Fruit fly (Drosophila melanogaster) whole organism, prepupa: ENCODE results near the gene CG16998.

Experiments used
- CG34406 ChIP-seq: fragments of 200-800 bp; sonication (Bioruptor generic); optimal IDR thresholded peaks from 3 replicates; lab custom pipeline; 2016; ENCODE audit warnings: missing biosample characterization, missing genetic modification characterization
- CG4318 ChIP-seq: fragments of 200-800 bp; sonication (Bioruptor generic); optimal IDR thresholded peaks from 3 replicates; lab custom pipeline; 2017; ENCODE audit warnings: missing biosample characterization, mild to moderate bottlenecking, missing genetic modification characterization
- CG6792 ChIP-seq: fragments of 200-800 bp; sonication (Bioruptor generic); optimal IDR thresholded peaks from 3 replicates; lab custom pipeline; 2016; ENCODE audit warnings: missing biosample characterization, missing genetic modification characterization
- CG6854 ChIP-seq: fragments of 200-800 bp; sonication (Bioruptor generic); optimal IDR thresholded peaks from 2 replicates; lab custom pipeline; 2017; ENCODE audit warnings: missing biosample characterization, mild to moderate bottlenecking, missing genetic modification characterization
- CG9139 ChIP-seq: fragments of 200-800 bp; sonication (Bioruptor generic); optimal IDR thresholded peaks from 3 replicates; lab custom pipeline; 2017; ENCODE audit warnings: missing biosample characterization, mild to moderate bottlenecking, missing genetic modification characterization
- Ets96B ChIP-seq: fragments of 200-800 bp; optimal IDR thresholded peaks from 2 replicates; lab custom pipeline; 2019; ENCODE audit warnings: missing biosample characterization, mild to moderate bottlenecking, missing genetic modification characterization, moderate library complexity
- Hr38 ChIP-seq: sonication (Bioruptor generic); optimal IDR thresholded peaks from 2 replicates; lab custom pipeline; 2016; ENCODE audit warnings: missing biosample characterization, missing genetic modification characterization
- Lpt ChIP-seq: fragments of 200-800 bp; sonication (Bioruptor generic); optimal IDR thresholded peaks from 3 replicates; lab custom pipeline; 2016; ENCODE audit warnings: missing biosample characterization, missing genetic modification characterization
- esn ChIP-seq: fragments of 200-800 bp; sonication (Bioruptor generic); optimal IDR thresholded peaks from 2 replicates; lab custom pipeline; 2016; ENCODE audit warnings: missing biosample characterization, mild to moderate bottlenecking, missing genetic modification characterization, moderate library complexity
- fd85E ChIP-seq: fragments of 200-800 bp; sonication (Bioruptor generic); optimal IDR thresholded peaks from 3 replicates; lab custom pipeline; 2016; ENCODE audit warnings: missing biosample characterization, missing genetic modification characterization
- ss ChIP-seq, 2 experiments: fragments of 200-800 bp; sonication (Bioruptor generic); optimal IDR thresholded peaks; 2 replicates in 1 of 2; 3 replicates in 1 of 2; lab custom pipeline; 2017 to 2018; ENCODE audit warnings: mild to moderate bottlenecking in 2 of 2, missing biosample characterization in 2 of 2, missing genetic modification characterization in 2 of 2, moderate library complexity in 1 of 2
- topi ChIP-seq: fragments of 200-800 bp; sonication (Bioruptor generic); optimal IDR thresholded peaks from 3 replicates; lab custom pipeline; 2016; ENCODE audit warnings: missing biosample characterization, missing genetic modification characterization

DNA sequence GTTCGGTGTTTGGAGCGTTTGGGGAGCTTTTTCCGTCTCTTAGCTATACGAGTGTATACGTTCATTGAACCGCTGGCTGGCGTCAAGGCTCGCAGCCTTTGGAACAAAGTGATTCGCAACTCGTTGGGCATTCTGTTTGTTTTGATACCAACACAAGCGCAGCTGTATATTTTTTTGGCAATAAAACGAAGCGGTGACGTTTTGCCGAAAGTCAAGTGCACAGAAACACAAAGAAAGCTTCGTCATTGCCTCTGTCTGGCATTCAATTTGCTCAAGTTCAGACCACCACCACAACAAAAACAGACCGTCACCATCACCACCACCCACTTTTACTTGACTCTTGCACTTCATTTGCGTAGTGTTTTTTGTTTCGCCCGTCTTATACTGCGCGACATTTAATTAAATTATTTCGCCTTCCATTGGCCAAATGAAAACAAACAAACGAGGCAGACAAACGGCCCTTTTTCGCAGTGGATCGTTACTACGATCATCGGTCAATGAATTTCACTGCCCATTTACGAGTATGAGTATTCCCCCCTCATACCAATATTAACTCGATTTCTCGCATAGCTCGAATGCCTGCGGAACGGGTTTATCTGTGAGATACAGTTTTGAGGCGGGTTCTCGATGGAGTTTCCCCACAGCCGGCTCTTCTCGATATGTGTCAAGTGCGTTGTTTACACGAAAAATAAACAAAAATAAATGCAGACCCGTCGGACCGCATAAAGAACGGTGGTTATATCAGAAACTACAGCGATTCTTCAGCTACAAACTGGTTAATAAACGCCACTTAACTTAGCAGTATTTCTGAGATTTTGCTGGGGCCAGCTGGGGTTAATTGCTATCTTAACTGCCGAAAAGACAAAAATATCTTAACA, 8.9 kb downstream of the CG16998 start:
- TF ChIP-seq topi (GFP tag; lab: Kevin White, UChicago): no peak
- no peak for TF ChIP-seq fd85E (GFP tag; lab: Kevin White, UChicago)
- TF ChIP-seq CG6854 (GFP tag; lab: Kevin White, UChicago): no peak
- TF ChIP-seq CG6792: no peak
- TF ChIP-seq CG34406 (GFP tag; lab: Kevin White, UChicago): no peak
- peak; percentile 8 for TF ChIP-seq esn (GFP tag; lab: Kevin White, UChicago)
- TF ChIP-seq CG9139 (GFP tag; lab: Kevin White, UChicago): no peak
- no peak for TF ChIP-seq ss (GFP tag; optimal IDR thresholded peaks at IDR 0.05; lab: Kevin White, UChicago)
- TF ChIP-seq Ets96B: no peak
- no peak for TF ChIP-seq Lpt (GFP tag; lab: Kevin White, UChicago)
- no peak for TF ChIP-seq Hr38
- no peak for TF ChIP-seq CG4318 (GFP tag; lab: Kevin White, UChicago)
